Worm (Caenorhabditis elegans): Measurements from ENCODE around the gene M106.2.

Gene M106.2

DNA sequence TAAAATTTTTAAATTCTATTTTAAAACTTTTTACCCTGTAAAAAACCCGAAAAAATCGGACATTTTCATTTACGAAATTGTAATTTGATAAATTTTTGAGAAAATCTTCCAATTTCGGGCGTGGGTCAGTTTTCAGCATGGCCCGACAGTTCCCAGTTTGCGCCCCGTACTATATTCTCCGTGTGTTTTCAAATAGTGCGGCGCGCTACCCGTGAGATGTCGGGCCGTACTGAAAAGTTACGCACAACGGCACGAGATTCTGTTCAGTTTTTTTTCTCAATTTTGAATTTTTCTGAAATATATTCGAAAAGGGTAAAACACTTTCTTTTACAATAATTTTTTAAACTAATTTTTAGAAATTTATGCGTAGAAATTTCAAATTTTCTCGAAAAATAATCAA lies 2.7 kb downstream of the M106.2 start:
- TF ChIP-seq hlh-15 (tag; optimal IDR thresholded peaks at IDR 0.05) (no peak), ama-1 (optimal IDR thresholded peaks at IDR 0.05) (no peak)

DNA sequence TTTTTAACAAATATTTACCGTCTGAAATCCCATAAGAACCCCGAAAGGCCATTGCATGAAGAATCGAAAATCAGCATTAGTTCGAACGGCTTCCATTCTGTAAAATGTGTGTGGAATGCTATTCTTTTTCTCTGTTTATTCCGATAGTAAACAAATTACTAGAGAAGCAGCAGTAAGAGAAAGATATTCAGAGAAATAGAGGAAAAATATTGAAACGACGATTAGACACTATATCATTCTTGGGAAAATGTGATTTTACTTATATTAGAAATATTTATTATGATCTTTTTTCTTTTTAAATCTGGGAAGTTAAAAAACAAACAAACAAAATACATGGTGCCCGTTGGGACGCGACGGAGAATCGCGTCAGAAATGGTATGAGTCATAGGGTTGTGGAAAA lies 6.3 kb downstream of the M106.2 start, which contains the start of gene M106.8:
TSS of gene M106.8 (minus strand) at position 101 of the 400 bp plus-strand sequence.
- TF ChIP-seq tbx-2 (tag; optimal IDR thresholded peaks at IDR 0.05) (no peak), fax-1 (tag; optimal IDR thresholded peaks at IDR 0.05) (no peak), F13H6.1 (tag; optimal IDR thresholded peaks at IDR 0.05) (no peak), lin-11 (tag; optimal IDR thresholded peaks at IDR 0.05) (no peak), pha-2 (tag; optimal IDR thresholded peaks at IDR 0.05) (no peak), ztf-16 (tag; optimal IDR thresholded peaks at IDR 0.05) (no peak), ets-4 (tag; optimal IDR thresholded peaks at IDR 0.05) (no peak), ahr-1 (tag; optimal IDR thresholded peaks at IDR 0.05) (no peak), ceh-45 (GFP tag; IDR thresholded peaks at IDR 0.05) (no peak), fkh-10 (GFP tag; optimal IDR thresholded peaks at IDR 0.05) (no peak), odd-2 (tag; optimal IDR thresholded peaks at IDR 0.05) (no peak), hlh-8 (tag; optimal IDR thresholded peaks at IDR 0.05) (no peak), nhr-11 (tag; optimal IDR thresholded peaks at IDR 0.05) (no peak), pag-3 (tag; optimal IDR thresholded peaks at IDR 0.05; ENCODE audit: borderline replicate concordance) (no peak), eyg-1 (tag; optimal IDR thresholded peaks at IDR 0.05) (no peak)

DNA sequence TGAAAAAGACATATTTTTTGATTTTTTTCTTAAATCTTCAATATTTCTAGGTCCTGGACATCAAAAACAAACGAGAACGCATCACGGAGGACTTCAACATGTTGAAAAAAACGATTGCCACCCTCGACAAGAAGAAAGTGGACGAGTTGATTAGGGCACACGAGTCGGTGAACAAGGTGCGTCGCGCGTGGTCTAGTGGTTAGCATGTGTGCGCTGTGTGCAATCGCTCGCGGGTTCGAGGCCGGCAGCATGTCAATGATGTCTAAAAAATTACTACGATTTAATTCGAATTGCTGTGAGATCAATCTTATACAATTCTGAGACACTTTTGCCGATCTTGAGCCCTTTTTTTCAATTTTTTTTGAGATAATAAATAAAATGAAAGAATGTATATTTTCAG lies 9.7 kb downstream of the M106.2 start:
- peak; percentile 67 for TF ChIP-seq pqm-1 (tag; optimal IDR thresholded peaks at IDR 0.05)
- peak; percentile 69 for TF ChIP-seq ceh-31 (tag; optimal IDR thresholded peaks at IDR 0.05)
- TF ChIP-seq ceh-6 (GFP tag; optimal IDR thresholded peaks at IDR 0.05), result peak; percentile 91
- TF ChIP-seq ceh-2 (tag; optimal IDR thresholded peaks at IDR 0.05), result peak; percentile 76
- TF ChIP-seq ceh-9 (tag; optimal IDR thresholded peaks at IDR 0.05), result peak; percentile 71
- peak; percentile 68 for TF ChIP-seq tbx-7 (tag; optimal IDR thresholded peaks at IDR 0.05)
- peak; percentile 77 for TF ChIP-seq odd-2 (tag; optimal IDR thresholded peaks at IDR 0.05)
- TF ChIP-seq fkh-6 (tag; optimal IDR thresholded peaks at IDR 0.05), result peak; percentile 84
- peak; percentile 88 for TF ChIP-seq pha-2 (tag; optimal IDR thresholded peaks at IDR 0.05)
- peak; percentile 82 for TF ChIP-seq npax-4 (tag; optimal IDR thresholded peaks at IDR 0.05)
- TF ChIP-seq tbx-2 (tag; optimal IDR thresholded peaks at IDR 0.05), result peak; percentile 93
- peak; percentile 88 for TF ChIP-seq gmeb-2 (tag; optimal IDR thresholded peaks at IDR 0.05)
- peak; percentile 77 for TF ChIP-seq unc-3 (GFP tag; conservative IDR thresholded peaks at IDR 0.05)
- TF ChIP-seq unc-3 (tag; optimal IDR thresholded peaks at IDR 0.05), result peak; percentile 84
- TF ChIP-seq fkh-10 (GFP tag; optimal IDR thresholded peaks at IDR 0.05), result no peak
- peak; percentile 59 for TF ChIP-seq dmd-4 (tag; optimal IDR thresholded peaks at IDR 0.05; ENCODE audit: borderline replicate concordance)
- TF ChIP-seq rnt-1 (tag; optimal IDR thresholded peaks at IDR 0.05), result peak; percentile 58
- peak; percentile 69 for TF ChIP-seq hlh-8 (tag; optimal IDR thresholded peaks at IDR 0.05)
- TF ChIP-seq pag-3 (tag; optimal IDR thresholded peaks at IDR 0.05; ENCODE audit: borderline replicate concordance), result peak; percentile 5
- TF ChIP-seq pax-1 (tag; optimal IDR thresholded peaks at IDR 0.05), result no peak
- TF ChIP-seq K09A11.1 (tag; optimal IDR thresholded peaks at IDR 0.05; ENCODE audit: insufficient read depth), result peak; percentile 85
- TF ChIP-seq ceh-48 (tag; optimal IDR thresholded peaks at IDR 0.05), result peak; percentile 78
- no peak for TF ChIP-seq ets-4 (tag; optimal IDR thresholded peaks at IDR 0.05)
- TF ChIP-seq ceh-45 (GFP tag; IDR thresholded peaks at IDR 0.05), result peak; percentile 67; the same call in 1 of the 2 replicates
- peak; percentile 87 for TF ChIP-seq ceh-34 (tag; optimal IDR thresholded peaks at IDR 0.05)
- peak; percentile 83 for TF ChIP-seq K02D7.2 (tag; optimal IDR thresholded peaks at IDR 0.05)
- TF ChIP-seq hlh-15 (tag; optimal IDR thresholded peaks at IDR 0.05), result peak; percentile 71
- peak; percentile 5 for TF ChIP-seq elt-4 (tag; optimal IDR thresholded peaks at IDR 0.05)
- peak; percentile 77 for TF ChIP-seq ahr-1 (tag; optimal IDR thresholded peaks at IDR 0.05)
- peak; percentile 87 for TF ChIP-seq syd-9 (tag; optimal IDR thresholded peaks at IDR 0.05)
- peak; percentile 82 for TF ChIP-seq sdc-2 (tag; optimal IDR thresholded peaks at IDR 0.05)
- TF ChIP-seq ceh-14 (tag; optimal IDR thresholded peaks at IDR 0.05), result peak; percentile 58
- TF ChIP-seq unc-55 (GFP tag; optimal IDR thresholded peaks at IDR 0.05), result no peak
- peak; percentile 83 for TF ChIP-seq C38D4.7 (GFP tag; optimal IDR thresholded peaks at IDR 0.05)
- TF ChIP-seq ceh-19 (GFP tag; optimal IDR thresholded peaks at IDR 0.05), result peak; percentile 92
- TF ChIP-seq F13H6.1 (tag; optimal IDR thresholded peaks at IDR 0.05), result peak; percentile 54
- peak; percentile 94 for TF ChIP-seq elt-2 (tag; optimal IDR thresholded peaks at IDR 0.05)
- TF ChIP-seq mec-3 (tag; optimal IDR thresholded peaks at IDR 0.05; ENCODE audit: borderline replicate concordance), result peak; percentile 55
- TF ChIP-seq T23F11.4 (GFP tag; optimal IDR thresholded peaks at IDR 0.05), result peak; percentile 86
- peak; percentile 85 for TF ChIP-seq ceh-18 (tag; optimal IDR thresholded peaks at IDR 0.05)
- TF ChIP-seq pros-1 (tag; optimal IDR thresholded peaks at IDR 0.05), result peak; percentile 35
- TF ChIP-seq ceh-22 (tag; optimal IDR thresholded peaks at IDR 0.05), result peak; percentile 35
